Worm (Caenorhabditis elegans) whole organism, L2 larva: ENCODE data around the gene W08A12.2.

Source experiments
- C34F6.9 ChIP-seq: fragments of 150-350 bp; optimal IDR thresholded peaks from 2 replicates; lab custom pipeline; 2014; ENCODE audit warnings: missing biosample characterization, missing genetic modification characterization
- F13H6.1 ChIP-seq: sonication (generic microtip); optimal IDR thresholded peaks from 2 replicates; lab custom pipeline; 2016; ENCODE audit warnings: missing genetic modification characterization, missing compliant biosample characterization
- R02D3.7 ChIP-seq: fragments of 150-350 bp; optimal IDR thresholded peaks from 2 replicates; lab custom pipeline; 2014; ENCODE audit warnings: missing biosample characterization, missing genetic modification characterization
- alr-1 ChIP-seq: fragments of 150-350 bp; optimal IDR thresholded peaks from 2 replicates; lab custom pipeline; 2014; ENCODE audit warnings: missing biosample characterization, missing genetic modification characterization
- aly-2 ChIP-seq: fragments of 150-350 bp; optimal IDR thresholded peaks from 2 replicates; lab custom pipeline; 2014; ENCODE audit warnings: missing biosample characterization, missing genetic modification characterization
- ama-1 ChIP-seq: fragments of 150-350 bp; optimal IDR thresholded peaks from 2 replicates; lab custom pipeline; 2018; ENCODE audit warnings: inconsistent platforms
- blmp-1 ChIP-seq: sonication (generic microtip); optimal IDR thresholded peaks from 2 replicates; lab custom pipeline; 2017; ENCODE audit warnings: missing genetic modification characterization, mild to moderate bottlenecking, missing compliant biosample characterization, antibody characterized with exemption, moderate library complexity; ENCODE audit not compliant: insufficient read depth
- ceh-16 ChIP-seq: fragments of 150-350 bp; optimal IDR thresholded peaks from 2 replicates; lab custom pipeline; 2014; ENCODE audit warnings: missing biosample characterization, missing genetic modification characterization
- ceh-82 ChIP-seq: fragments of 150-350 bp; optimal IDR thresholded peaks from 2 replicates; lab custom pipeline; 2014; ENCODE audit warnings: missing biosample characterization, missing genetic modification characterization
- crh-2 ChIP-seq: sonication (generic microtip); optimal IDR thresholded peaks from 2 replicates; lab custom pipeline; 2017; ENCODE audit warnings: missing biosample characterization, missing genetic modification characterization
- dmd-4 ChIP-seq: sonication (generic microtip); optimal IDR thresholded peaks from 2 replicates; lab custom pipeline; 2017; ENCODE audit warnings: missing biosample characterization, missing genetic modification characterization
- egl-27 ChIP-seq: sonication (generic microtip); optimal IDR thresholded peaks from 3 replicates; lab custom pipeline; 2017; ENCODE audit warnings: missing biosample characterization, missing genetic modification reagents, missing genetic modification characterization
- elt-1 ChIP-seq: fragments of 150-350 bp; optimal IDR thresholded peaks from 2 replicates; lab custom pipeline; 2014; ENCODE audit warnings: missing biosample characterization, missing genetic modification characterization
- elt-3 ChIP-seq: sonication (generic microtip); optimal IDR thresholded peaks from 2 replicates; lab custom pipeline; 2017; ENCODE audit warnings: missing biosample characterization, missing genetic modification characterization
- fos-1 ChIP-seq: fragments of 150-350 bp; optimal IDR thresholded peaks from 2 replicates; lab custom pipeline; 2014; ENCODE audit warnings: missing biosample characterization, missing genetic modification characterization
- lin-11 ChIP-seq: fragments of 150-350 bp; sonication (generic microtip); optimal IDR thresholded peaks from 2 replicates; lab custom pipeline; 2014; ENCODE audit warnings: missing biosample characterization, missing genetic modification characterization, inconsistent platforms, mixed read lengths
- lin-13 ChIP-seq: fragments of 150-350 bp; optimal IDR thresholded peaks from 2 replicates; lab custom pipeline; 2014; ENCODE audit warnings: missing biosample characterization, missing genetic modification reagents, missing genetic modification characterization
- lin-39 ChIP-seq: fragments of 150-350 bp; optimal IDR thresholded peaks from 2 replicates; lab custom pipeline; 2014; ENCODE audit warnings: missing biosample characterization, missing genetic modification reagents, missing genetic modification characterization
- lsy-2 ChIP-seq, 2 experiments: fragments of 150-350 bp in 1 of 2; sonication (generic microtip) in 1 of 2; optimal IDR thresholded peaks; 2 replicates each; lab custom pipeline; 2014 to 2017; ENCODE audit warnings: missing biosample characterization in 2 of 2, missing genetic modification characterization in 2 of 2
- mab-5 ChIP-seq: fragments of 150-350 bp; optimal IDR thresholded peaks from 2 replicates; lab custom pipeline; 2014; ENCODE audit warnings: missing biosample characterization, missing genetic modification characterization
- mbf-1 ChIP-seq: sonication (generic microtip); optimal IDR thresholded peaks from 2 replicates; lab custom pipeline; 2017; ENCODE audit warnings: missing biosample characterization, missing genetic modification characterization
- mdl-1 ChIP-seq, 2 experiments: fragments of 150-350 bp in 1 of 2; sonication (generic microtip) in 1 of 2; optimal IDR thresholded peaks; 2 replicates each; lab custom pipeline; 2017; ENCODE audit warnings: missing biosample characterization in 2 of 2, missing genetic modification characterization in 2 of 2
- nhr-11 ChIP-seq: fragments of 150-350 bp; optimal IDR thresholded peaks from 2 replicates; lab custom pipeline; 2014; ENCODE audit warnings: missing biosample characterization, missing genetic modification characterization
- nhr-12 ChIP-seq: fragments of 150-350 bp; optimal IDR thresholded peaks from 2 replicates; lab custom pipeline; 2014; ENCODE audit warnings: missing biosample characterization, missing genetic modification characterization
- nhr-129 ChIP-seq: fragments of 150-350 bp; optimal IDR thresholded peaks from 2 replicates; lab custom pipeline; 2014; ENCODE audit warnings: missing biosample characterization, missing genetic modification characterization
- nhr-21 ChIP-seq: fragments of 150-350 bp; optimal IDR thresholded peaks from 2 replicates; lab custom pipeline; 2014; ENCODE audit warnings: missing biosample characterization, missing genetic modification characterization
- nhr-23 ChIP-seq: fragments of 150-350 bp; optimal IDR thresholded peaks from 2 replicates; lab custom pipeline; 2014; ENCODE audit warnings: missing biosample characterization, missing genetic modification reagents, missing genetic modification characterization
- nhr-237 ChIP-seq: fragments of 150-350 bp; optimal IDR thresholded peaks from 2 replicates; lab custom pipeline; 2014; ENCODE audit warnings: missing biosample characterization, missing genetic modification characterization
- nhr-25 ChIP-seq: fragments of 150-350 bp; sonication (generic microtip); optimal IDR thresholded peaks from 3 replicates; lab custom pipeline; 2014; ENCODE audit warnings: missing biosample characterization, missing genetic modification characterization
- nhr-6 ChIP-seq: fragments of 150-350 bp; optimal IDR thresholded peaks from 2 replicates; lab custom pipeline; 2014; ENCODE audit warnings: missing biosample characterization, missing genetic modification characterization
- nhr-77 ChIP-seq: fragments of 150-350 bp; optimal IDR thresholded peaks from 2 replicates; lab custom pipeline; 2014; ENCODE audit warnings: missing biosample characterization, missing genetic modification characterization
- sem-4 ChIP-seq: fragments of 150-350 bp; optimal IDR thresholded peaks from 2 replicates; lab custom pipeline; 2014; ENCODE audit warnings: missing biosample characterization, missing genetic modification reagents, missing genetic modification characterization
- skn-1 ChIP-seq: sonication (generic microtip); optimal IDR thresholded peaks from 2 replicates; lab custom pipeline; 2017; ENCODE audit warnings: missing biosample characterization, missing genetic modification characterization
- sma-3 ChIP-seq: sonication (generic microtip); optimal IDR thresholded peaks from 2 replicates; lab custom pipeline; 2016; ENCODE audit warnings: missing genetic modification reagents, missing genetic modification characterization, missing compliant biosample characterization
- sma-9 ChIP-seq, 2 experiments: fragments of 150-350 bp in 1 of 2; sonication (generic microtip) in 1 of 2; optimal IDR thresholded peaks; 2 replicates each; lab custom pipeline; 2014 to 2016; ENCODE audit warnings: missing genetic modification characterization in 2 of 2, mild to moderate bottlenecking in 1 of 2, missing biosample characterization in 1 of 2, missing compliant biosample characterization in 1 of 2, missing genetic modification reagents in 1 of 2, moderate library complexity in 1 of 2
- snpc-4 ChIP-seq: fragments of 150-350 bp; optimal IDR thresholded peaks from 2 replicates; lab custom pipeline; 2014; ENCODE audit warnings: missing biosample characterization, missing genetic modification characterization
- unc-55 ChIP-seq: fragments of 150-350 bp; sonication (generic microtip); optimal IDR thresholded peaks from 3 replicates; lab custom pipeline; 2014; ENCODE audit warnings: missing biosample characterization, missing genetic modification reagents, missing genetic modification characterization
- unc-62 ChIP-seq: fragments of 150-350 bp; optimal IDR thresholded peaks from 2 replicates; lab custom pipeline; 2014; ENCODE audit warnings: missing biosample characterization, missing genetic modification reagents, missing genetic modification characterization
- zag-1 ChIP-seq: fragments of 150-350 bp; optimal IDR thresholded peaks from 2 replicates; lab custom pipeline; 2014; ENCODE audit warnings: missing biosample characterization, missing genetic modification characterization
- ztf-1 ChIP-seq: fragments of 200-800 bp; sonication (Bioruptor generic); conservative IDR thresholded peaks from 2 replicates; pipeline ENCODE4 v1.3.6; 2022; ENCODE audit warnings: missing genetic modification characterization, missing compliant biosample characterization
- ztf-11 ChIP-seq: sonication (generic microtip); optimal IDR thresholded peaks from 2 replicates; lab custom pipeline; 2017; ENCODE audit warnings: missing biosample characterization, missing genetic modification characterization
- ztf-4 ChIP-seq: fragments of 150-350 bp; optimal IDR thresholded peaks from 2 replicates; lab custom pipeline; 2014; ENCODE audit warnings: missing biosample characterization, missing genetic modification characterization

W08A12.2 gene

DNA sequence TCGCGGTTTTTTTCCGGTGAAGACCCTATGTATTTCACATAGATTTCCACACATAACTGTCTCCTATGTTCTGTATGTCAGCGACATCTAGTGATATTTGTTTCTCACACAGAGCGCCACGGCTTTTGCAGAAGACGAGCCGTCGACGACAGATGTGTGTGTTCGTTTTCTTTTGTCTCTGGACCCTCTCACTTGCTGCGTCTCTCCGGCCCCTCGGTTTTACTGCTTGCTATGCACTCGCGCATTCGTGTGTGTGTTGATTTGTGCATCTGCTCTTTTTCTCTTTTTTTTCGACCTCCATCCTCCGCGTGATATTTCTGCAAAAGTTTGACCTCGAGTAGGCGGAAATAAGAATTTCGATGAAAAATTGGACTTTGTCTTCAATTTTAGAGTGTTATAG lies 3.0 kb upstream of the W08A12.2 start:
- TF ChIP-seq nhr-77 (tag; lab: Kevin White, UChicago) (no peak), elt-1 (no peak), nhr-25 (tag; lab: Kevin White, UChicago) (no peak), fos-1 (no peak), nhr-129 (tag; lab: Kevin White, UChicago) (peak; percentile 31), unc-55 (peak; percentile 38), F13H6.1 (tag; lab: Kevin White, UChicago) (peak; percentile 44), nhr-11 (no peak), ama-1 (no peak), ceh-82 (tag; lab: Kevin White, UChicago) (no peak), sma-9 (GFP tag; optimal IDR thresholded peaks at IDR 0.05; lab: Kevin White, UChicago) (peak; percentile 22), sma-9 (tag; optimal IDR thresholded peaks at IDR 0.05; lab: Kevin White, UChicago) (no peak), mdl-1 (tag; optimal IDR thresholded peaks at IDR 0.05; lab: Kevin White, UChicago) (no peak), C34F6.9 (tag; lab: Kevin White, UChicago) (peak; percentile 50), nhr-237 (no peak), aly-2 (tag; lab: Kevin White, UChicago) (no peak), nhr-12 (tag; lab: Kevin White, UChicago) (no peak), crh-2 (tag; lab: Kevin White, UChicago) (no peak), lsy-2 (tag; optimal IDR thresholded peaks at IDR 0.05; lab: Kevin White, UChicago) (peak in 1 of 2 experiments; percentile 35), mbf-1 (tag; lab: Kevin White, UChicago) (no peak), sma-3 (GFP tag; lab: Kevin White, UChicago) (no peak), ceh-16 (tag; lab: Kevin White, UChicago) (no peak), skn-1 (tag; lab: Kevin White, UChicago) (no peak), ztf-11 (no peak), blmp-1 (no peak), lin-13 (no peak), lin-11 (tag; lab: Kevin White, UChicago) (no peak), dmd-4 (tag; lab: Kevin White, UChicago) (no peak), alr-1 (tag; lab: Kevin White, UChicago) (no peak), ztf-1 (GFP tag; lab: Robert Waterston, UW) (no peak), lin-39 (no peak), R02D3.7 (no peak), zag-1 (tag; lab: Kevin White, UChicago) (peak; percentile 13), mab-5 (tag; lab: Kevin White, UChicago) (no peak)

DNA sequence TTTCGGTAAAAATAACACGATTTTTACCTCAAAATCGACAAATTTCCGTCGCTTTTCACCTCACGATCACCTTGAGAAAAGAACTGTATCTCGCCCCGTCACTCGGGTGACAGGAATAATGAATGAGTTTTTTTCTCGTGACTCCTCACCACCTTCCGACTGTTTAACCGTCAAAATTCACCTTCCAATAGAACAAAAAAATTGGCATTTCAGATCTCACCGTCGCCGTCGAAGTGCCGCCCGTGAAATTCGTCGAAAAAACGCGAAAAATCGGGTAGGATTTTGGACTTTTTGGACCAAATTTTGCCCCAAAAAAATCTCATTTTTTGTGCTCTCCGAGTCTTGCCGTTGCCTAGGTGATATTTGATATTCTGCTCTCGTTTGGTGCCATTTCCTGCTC lies 1.2 kb upstream of the W08A12.2 start, which contains the start of gene unc-132:
Gene unc-132, plus strand, starts transcription at position 208 of the 400 bp plus-strand sequence.
- no peak for TF ChIP-seq zag-1 (tag; lab: Kevin White, UChicago)
- no peak for TF ChIP-seq elt-3 (tag; lab: Kevin White, UChicago)

DNA sequence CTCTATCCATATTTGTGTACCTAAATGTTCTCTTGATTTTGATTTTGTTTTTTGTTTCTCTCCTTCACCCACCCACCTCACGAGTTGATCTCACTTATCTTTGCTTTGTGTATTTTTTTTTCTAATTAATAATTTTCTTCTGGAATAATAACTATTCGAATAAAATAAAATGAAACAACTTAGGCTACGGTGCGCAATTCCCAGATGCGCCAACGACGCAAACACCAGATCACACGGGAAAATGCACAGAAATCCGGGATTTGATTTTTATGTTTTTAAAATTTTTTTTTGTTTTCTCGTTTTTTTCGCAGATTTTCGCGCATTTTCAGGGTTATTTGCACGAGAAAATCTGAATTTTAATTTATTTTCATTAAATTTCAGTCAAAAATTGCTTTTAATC lies 600 bp upstream of the W08A12.2 start:
- TF ChIP-seq ztf-1 (GFP tag; lab: Robert Waterston, UW) (no peak), egl-27 (tag; lab: Kevin White, UChicago) (no peak), F13H6.1 (tag; lab: Kevin White, UChicago) (no peak), lin-13 (no peak), sem-4 (tag; lab: Kevin White, UChicago) (no peak), lin-11 (tag; lab: Kevin White, UChicago) (no peak), ztf-4 (tag; lab: Kevin White, UChicago) (no peak), nhr-21 (tag; lab: Kevin White, UChicago) (no peak), R02D3.7 (no peak), elt-3 (tag; lab: Kevin White, UChicago) (no peak), blmp-1 (no peak)

DNA sequence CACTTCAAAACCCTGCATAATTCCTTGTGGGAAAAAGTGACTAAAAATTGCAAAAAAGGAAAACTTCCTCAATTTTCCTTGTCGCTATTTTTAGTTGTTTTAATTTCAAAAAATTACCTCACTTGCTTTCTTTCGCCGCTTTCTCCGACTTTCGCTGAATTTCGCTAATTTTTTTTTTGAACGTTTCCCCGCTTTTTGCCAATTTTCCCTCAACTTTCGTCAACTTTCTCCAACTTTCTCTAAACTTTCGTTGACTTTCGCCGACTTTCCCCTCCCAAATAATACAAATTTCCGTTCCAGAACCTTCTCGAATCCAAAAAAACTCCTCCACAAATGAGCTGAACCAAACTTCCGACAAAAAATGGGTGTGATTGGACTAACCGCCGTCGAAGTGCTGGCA lies 3.1 kb downstream of the W08A12.2 start, which contains the start of gene W08A12.3:
Gene W08A12.3, plus strand, starts transcription at position 301 of the 400 bp plus-strand sequence.
- TF ChIP-seq ztf-11, result no peak
- TF ChIP-seq lsy-2 (tag; optimal IDR thresholded peaks at IDR 0.05; lab: Kevin White, UChicago), result no peak
- TF ChIP-seq sma-9 (GFP tag; optimal IDR thresholded peaks at IDR 0.05; lab: Kevin White, UChicago), result no peak
- TF ChIP-seq sma-9 (tag; optimal IDR thresholded peaks at IDR 0.05; lab: Kevin White, UChicago), result no peak
- no peak for TF ChIP-seq nhr-23 (tag; lab: Kevin White, UChicago)
- no peak for TF ChIP-seq nhr-6 (tag; lab: Kevin White, UChicago)
- no peak for TF ChIP-seq crh-2 (tag; lab: Kevin White, UChicago)
- TF ChIP-seq sem-4 (tag; lab: Kevin White, UChicago), result no peak
- no peak for TF ChIP-seq nhr-77 (tag; lab: Kevin White, UChicago)
- no peak for TF ChIP-seq unc-62 (GFP tag; lab: Kevin White, UChicago)
- no peak for TF ChIP-seq mab-5 (tag; lab: Kevin White, UChicago)
- TF ChIP-seq snpc-4 (tag; lab: Kevin White, UChicago), result no peak
- no peak for TF ChIP-seq ztf-1 (GFP tag; lab: Robert Waterston, UW)
- TF ChIP-seq nhr-21 (tag; lab: Kevin White, UChicago), result no peak
- no peak for TF ChIP-seq nhr-12 (tag; lab: Kevin White, UChicago)
- no peak for TF ChIP-seq zag-1 (tag; lab: Kevin White, UChicago)
- TF ChIP-seq alr-1 (tag; lab: Kevin White, UChicago), result no peak
- no peak for TF ChIP-seq nhr-11
- TF ChIP-seq sma-3 (GFP tag; lab: Kevin White, UChicago), result no peak
